Worm (Caenorhabditis elegans) whole organism, L4 larva: ENCODE results near the gene dhs-7.

Experiments used
- F10B5.3 ChIP-seq: sonication (generic microtip); optimal IDR thresholded peaks from 2 replicates; lab custom pipeline; 2016; ENCODE audit warnings: mild to moderate bottlenecking, missing genetic modification characterization, missing compliant biosample characterization
- F37D6.2 ChIP-seq: sonication (generic microtip); optimal IDR thresholded peaks from 2 replicates; lab custom pipeline; 2016; ENCODE audit warnings: mild to moderate bottlenecking, missing genetic modification characterization, missing compliant biosample characterization
- F44E2.7 ChIP-seq: fragments of 200-800 bp; sonication (Bioruptor generic); IDR thresholded peaks from 2 replicates; pipeline ENCODE4 v2.1.2; 2022; ENCODE audit warnings: missing genetic modification characterization, missing compliant biosample characterization
- F49E8.2 ChIP-seq: sonication (generic microtip); optimal IDR thresholded peaks from 2 replicates; lab custom pipeline; 2016; ENCODE audit warnings: missing compliant biosample characterization, mild to moderate bottlenecking, missing genetic modification characterization, borderline replicate concordance
- T26A8.4 ChIP-seq: fragments of 200-800 bp; sonication (Bioruptor generic); IDR thresholded peaks from 2 replicates; pipeline ENCODE4 v1.3.6; 2022; ENCODE audit warnings: missing genetic modification characterization, missing compliant biosample characterization
- Y75B8A.6 ChIP-seq: fragments of 200-800 bp; sonication (Bioruptor generic); IDR thresholded peaks from 2 replicates; pipeline ENCODE4 v1.3.6; 2022; ENCODE audit warnings: missing genetic modification reagents, missing genetic modification characterization, missing compliant biosample characterization
- aha-1 ChIP-seq: fragments of 150-350 bp; peaks from one replicate; lab custom pipeline; 2014; ENCODE audit warnings: missing biosample characterization, missing genetic modification characterization
- aly-2 ChIP-seq: sonication (generic microtip); optimal IDR thresholded peaks from 2 replicates; lab custom pipeline; 2018; ENCODE audit warnings: missing biosample characterization, missing genetic modification characterization
- attf-4 ChIP-seq: sonication (generic microtip); optimal IDR thresholded peaks from 3 replicates; lab custom pipeline; 2017; ENCODE audit warnings: missing biosample characterization, missing genetic modification characterization
- ceh-28 ChIP-seq: fragments of 150-350 bp; optimal IDR thresholded peaks from 2 replicates; lab custom pipeline; 2014; ENCODE audit warnings: missing biosample characterization, missing genetic modification reagents, missing genetic modification characterization
- ceh-32 ChIP-seq: sonication (generic microtip); optimal IDR thresholded peaks from 2 replicates; lab custom pipeline; 2016; ENCODE audit warnings: mild to moderate bottlenecking, missing genetic modification characterization, missing compliant biosample characterization; ENCODE audit not compliant: poor library complexity
- ceh-44 ChIP-seq: fragments of 200-800 bp; sonication (Bioruptor generic); IDR thresholded peaks from 2 replicates; pipeline ENCODE4 v1.3.6; 2022; ENCODE audit warnings: missing genetic modification reagents, missing genetic modification characterization, missing compliant biosample characterization
- ceh-62 ChIP-seq: sonication (generic microtip); optimal IDR thresholded peaks from 2 replicates; lab custom pipeline; 2017; ENCODE audit warnings: missing biosample characterization, missing genetic modification characterization
- ceh-82 ChIP-seq: sonication (generic microtip); optimal IDR thresholded peaks from 2 replicates; lab custom pipeline; 2017; ENCODE audit warnings: missing biosample characterization, missing genetic modification characterization
- ctbp-1 ChIP-seq: fragments of 200-800 bp; sonication (Bioruptor generic); IDR thresholded peaks from 2 replicates; pipeline ENCODE4 v1.3.6; 2022; ENCODE audit warnings: missing genetic modification reagents, missing genetic modification characterization, missing compliant biosample characterization
- daf-12 ChIP-seq: fragments of 150-350 bp; optimal IDR thresholded peaks from 2 replicates; lab custom pipeline; 2014; ENCODE audit warnings: missing biosample characterization, missing genetic modification reagents, missing genetic modification characterization
- daf-16 ChIP-seq, 3 experiments: sonication (generic microtip); optimal IDR thresholded peaks; 2 replicates each; lab custom pipeline; 2016 to 2017; ENCODE audit warnings: missing genetic modification characterization in 3 of 3, missing genetic modification reagents in 3 of 3, mild to moderate bottlenecking in 2 of 3, missing compliant biosample characterization in 2 of 3, missing biosample characterization in 1 of 3, moderate library complexity in 1 of 3
- dpl-1 ChIP-seq: fragments of 150-350 bp; optimal IDR thresholded peaks from 2 replicates; lab custom pipeline; 2014; ENCODE audit warnings: missing biosample characterization, missing genetic modification reagents, missing genetic modification characterization
- duxl-1 ChIP-seq: sonication (generic microtip); optimal IDR thresholded peaks from 2 replicates; lab custom pipeline; 2016; ENCODE audit warnings: mild to moderate bottlenecking, missing genetic modification characterization, moderate library complexity, missing compliant biosample characterization; ENCODE audit not compliant: poor library complexity
- dve-1 ChIP-seq: sonication (generic microtip); optimal IDR thresholded peaks from 2 replicates; lab custom pipeline; 2017; ENCODE audit warnings: antibody characterized with exemption, mild to moderate bottlenecking, missing genetic modification characterization, missing compliant biosample characterization; ENCODE audit not compliant: insufficient read depth
- fos-1 ChIP-seq: fragments of 150-350 bp; optimal IDR thresholded peaks from 2 replicates; lab custom pipeline; 2014; ENCODE audit warnings: missing biosample characterization, missing genetic modification characterization
- hlh-11 ChIP-seq: fragments of 200-800 bp; sonication (Bioruptor generic); optimal IDR thresholded peaks from 2 replicates; lab custom pipeline; 2018; ENCODE audit warnings: mild to moderate bottlenecking, missing genetic modification characterization, missing compliant biosample characterization
- hlh-30 ChIP-seq: sonication (generic microtip); optimal IDR thresholded peaks from 2 replicates; lab custom pipeline; 2017; ENCODE audit warnings: antibody characterized with exemption, mild to moderate bottlenecking, missing genetic modification characterization, missing compliant biosample characterization; ENCODE audit not compliant: insufficient read depth
- hmg-1.1 ChIP-seq: fragments of 200-800 bp; sonication (Bioruptor generic); IDR thresholded peaks from 2 replicates; pipeline ENCODE4 v1.3.6; 2022; ENCODE audit warnings: missing genetic modification reagents, missing genetic modification characterization, missing compliant biosample characterization
- jun-1 ChIP-seq: fragments of 150-350 bp; optimal IDR thresholded peaks from 2 replicates; lab custom pipeline; 2014; ENCODE audit warnings: missing biosample characterization, missing genetic modification reagents, missing genetic modification characterization
- lim-7 ChIP-seq: fragments of 200-800 bp; sonication (Bioruptor generic); IDR thresholded peaks from 2 replicates; pipeline ENCODE4 v1.3.6; 2022; ENCODE audit warnings: missing genetic modification characterization, missing compliant biosample characterization
- lin-1 ChIP-seq: fragments of 200-800 bp; sonication (Bioruptor generic); IDR thresholded peaks from 2 replicates; pipeline ENCODE4 v1.3.6; 2022; ENCODE audit warnings: missing genetic modification reagents, missing genetic modification characterization, missing compliant biosample characterization
- lin-13 ChIP-seq: fragments of 150-350 bp; optimal IDR thresholded peaks from 2 replicates; lab custom pipeline; 2014; ENCODE audit warnings: missing biosample characterization, missing genetic modification reagents, missing genetic modification characterization
- lin-15B ChIP-seq: fragments of 150-350 bp; sonication (generic microtip); optimal IDR thresholded peaks from 3 replicates; lab custom pipeline; 2014; ENCODE audit warnings: missing biosample characterization, missing genetic modification characterization
- lin-29 ChIP-seq: fragments of 200-800 bp; sonication (Bioruptor generic); IDR thresholded peaks from 2 replicates; pipeline ENCODE4 v1.3.6; 2022; ENCODE audit warnings: missing genetic modification reagents, missing genetic modification characterization, missing compliant biosample characterization
- lin-39 ChIP-seq: fragments of 150-350 bp; optimal IDR thresholded peaks from 2 replicates; lab custom pipeline; 2014; ENCODE audit warnings: missing biosample characterization, missing genetic modification reagents, missing genetic modification characterization
- lir-3 ChIP-seq: sonication (generic microtip); optimal IDR thresholded peaks from 2 replicates; lab custom pipeline; 2016; ENCODE audit warnings: mild to moderate bottlenecking, missing genetic modification characterization, missing compliant biosample characterization
- lsy-2 ChIP-seq, 2 experiments: fragments of 150-350 bp in 1 of 2; sonication (generic microtip) in 1 of 2; optimal IDR thresholded peaks; 2 replicates each; lab custom pipeline; 2014 to 2017; ENCODE audit warnings: missing biosample characterization in 2 of 2, missing genetic modification characterization in 2 of 2
- madf-9 ChIP-seq: fragments of 200-800 bp; sonication (Bioruptor generic); conservative IDR thresholded peaks from 2 replicates; pipeline ENCODE4 v1.3.6; 2022; ENCODE audit warnings: missing genetic modification reagents, missing genetic modification characterization, missing compliant biosample characterization
- mdt-29 ChIP-seq: fragments of 200-800 bp; sonication (Bioruptor generic); IDR thresholded peaks from 2 replicates; pipeline ENCODE4 v1.3.6; 2022; ENCODE audit warnings: missing genetic modification reagents, missing genetic modification characterization, missing compliant biosample characterization
- mep-1 ChIP-seq: fragments of 150-350 bp; sonication (generic microtip); optimal IDR thresholded peaks from 3 replicates; lab custom pipeline; 2014; ENCODE audit warnings: missing biosample characterization, missing genetic modification characterization
- mes-2 ChIP-seq: sonication (generic microtip); optimal IDR thresholded peaks from 2 replicates; lab custom pipeline; 2016; ENCODE audit warnings: missing genotype, mild to moderate bottlenecking, missing genetic modification characterization, missing compliant biosample characterization; ENCODE audit not compliant: poor library complexity, severe bottlenecking
- nhr-10 ChIP-seq: fragments of 150-350 bp; optimal IDR thresholded peaks from 2 replicates; lab custom pipeline; 2014; ENCODE audit warnings: missing biosample characterization, missing genetic modification characterization
- nhr-11 ChIP-seq: fragments of 150-350 bp; optimal IDR thresholded peaks from 2 replicates; lab custom pipeline; 2014; ENCODE audit warnings: missing biosample characterization, missing genetic modification characterization
- nhr-41 ChIP-seq: fragments of 200-800 bp; sonication (Bioruptor generic); IDR thresholded peaks from 2 replicates; pipeline ENCODE4 v1.3.6; 2022; ENCODE audit warnings: missing genetic modification reagents, missing genetic modification characterization, missing compliant biosample characterization
- nhr-42 ChIP-seq: fragments of 200-800 bp; sonication (Bioruptor generic); IDR thresholded peaks from 2 replicates; pipeline ENCODE4 v1.3.6; 2022; ENCODE audit warnings: missing genetic modification characterization, missing compliant biosample characterization
- nhr-48 ChIP-seq: sonication (generic microtip); optimal IDR thresholded peaks from 2 replicates; lab custom pipeline; 2016; ENCODE audit warnings: mild to moderate bottlenecking, missing genetic modification characterization, missing compliant biosample characterization
- rbr-2 ChIP-seq: sonication (generic microtip); optimal IDR thresholded peaks from 2 replicates; lab custom pipeline; 2016; ENCODE audit warnings: missing genotype, missing genetic modification characterization, missing compliant biosample characterization
- sdz-12 ChIP-seq: fragments of 200-800 bp; sonication (Bioruptor generic); optimal IDR thresholded peaks from 2 replicates; lab custom pipeline; 2018; ENCODE audit warnings: mild to moderate bottlenecking, missing genetic modification characterization, missing compliant biosample characterization
- snpc-1.2 ChIP-seq: fragments of 200-800 bp; sonication (Bioruptor generic); IDR thresholded peaks from 2 replicates; pipeline ENCODE4 v1.3.6; 2022; ENCODE audit warnings: missing genetic modification reagents, missing genetic modification characterization, missing compliant biosample characterization
- spr-3 ChIP-seq: fragments of 200-800 bp; sonication (Bioruptor generic); optimal IDR thresholded peaks from 2 replicates; lab custom pipeline; 2018; ENCODE audit warnings: mild to moderate bottlenecking, missing genetic modification characterization, missing compliant biosample characterization
- unc-130 ChIP-seq: sonication (generic microtip); optimal IDR thresholded peaks from 2 replicates; lab custom pipeline; 2016; ENCODE audit warnings: missing genetic modification reagents, missing genetic modification characterization, missing compliant biosample characterization
- unc-39 ChIP-seq: sonication (generic microtip); optimal IDR thresholded peaks from 2 replicates; lab custom pipeline; 2017; ENCODE audit warnings: missing biosample characterization, missing genetic modification characterization
- unc-62 ChIP-seq, 3 experiments: fragments of 150-350 bp in 1 of 3; sonication (generic microtip); optimal IDR thresholded peaks in 2 of 3; peaks in 1 of 3; 1 replicate in 1 of 3; 2 replicates in 2 of 3; lab custom pipeline; 2014 to 2017; ENCODE audit warnings: missing biosample characterization in 3 of 3, missing genetic modification characterization in 3 of 3, missing genetic modification reagents in 3 of 3, missing genotype in 1 of 3
- vab-7 ChIP-seq: fragments of 200-800 bp; sonication (Bioruptor generic); IDR thresholded peaks from 2 replicates; pipeline ENCODE4 v1.3.6; 2022; ENCODE audit warnings: missing genetic modification reagents, missing genetic modification characterization, missing compliant biosample characterization
- zfp-3 ChIP-seq: fragments of 200-800 bp; sonication (Bioruptor generic); conservative IDR thresholded peaks from 2 replicates; pipeline ENCODE4 v1.3.6; 2022; ENCODE audit warnings: missing genetic modification reagents, missing genetic modification characterization, missing compliant biosample characterization

Gene dhs-7

ce11 chrII:7182630-7183029 is 25.6 kb downstream of the dhs-7 start:
- TF ChIP-seq rbr-2: peak; percentile 21
- TF ChIP-seq F44E2.7 (GFP tag; lab: Robert Waterston, UW): no peak
- no peak for TF ChIP-seq jun-1 (tag; lab: Kevin White, UChicago)
- no peak for TF ChIP-seq T26A8.4
- no peak for TF ChIP-seq sdz-12
- no peak for TF ChIP-seq daf-12 (tag; lab: Kevin White, UChicago)
- TF ChIP-seq ceh-44 (GFP tag; lab: Robert Waterston, UW): no peak
- peak; percentile 32 for TF ChIP-seq nhr-11 (tag; lab: Kevin White, UChicago)
- TF ChIP-seq dpl-1 (GFP tag; lab: Kevin White, UChicago): no peak
- TF ChIP-seq unc-130 (GFP tag; lab: Kevin White, UChicago): no peak
- no peak for TF ChIP-seq duxl-1 (tag; lab: Kevin White, UChicago)
- TF ChIP-seq ctbp-1 (GFP tag; lab: Robert Waterston, UW): 0 out of 2 replicates have a peak, but pooled peaks have one; percentile 31
- no peak for TF ChIP-seq lin-13 (GFP tag; lab: Kevin White, UChicago)
- TF ChIP-seq F10B5.3 (tag; lab: Kevin White, UChicago): no peak
- no peak for TF ChIP-seq hmg-1.1 (GFP tag; lab: Robert Waterston, UW)
- no peak for TF ChIP-seq mes-2
- TF ChIP-seq F37D6.2 (tag; lab: Kevin White, UChicago): no peak
- no peak for TF ChIP-seq attf-4 (tag; lab: Kevin White, UChicago)
- no peak for TF ChIP-seq daf-16 (GFP tag; optimal IDR thresholded peaks at IDR 0.05; lab: Kevin White, UChicago)
- no peak for TF ChIP-seq daf-16 (tag; optimal IDR thresholded peaks at IDR 0.05; lab: Kevin White, UChicago)
- TF ChIP-seq nhr-48 (tag; lab: Kevin White, UChicago): no peak
- TF ChIP-seq lir-3 (tag; lab: Kevin White, UChicago): no peak
- TF ChIP-seq lin-29 (GFP tag; lab: Robert Waterston, UW): no peak
- no peak for TF ChIP-seq ceh-28
- TF ChIP-seq ceh-82 (tag; lab: Kevin White, UChicago): no peak
- TF ChIP-seq mep-1 (tag; lab: Kevin White, UChicago): peak; percentile 45
- no peak for TF ChIP-seq nhr-10 (tag; lab: Kevin White, UChicago)
- TF ChIP-seq ceh-32 (tag; lab: Kevin White, UChicago): no peak
- no peak for TF ChIP-seq lin-39 (tag; lab: Kevin White, UChicago)
- no peak for TF ChIP-seq lin-15B
- no peak for TF ChIP-seq vab-7 (GFP tag; lab: Robert Waterston, UW)
- peak; percentile 90 for TF ChIP-seq aha-1 (tag; lab: Kevin White, UChicago)
- TF ChIP-seq nhr-41 (GFP tag; lab: Robert Waterston, UW): no peak
- TF ChIP-seq unc-39: no peak
- peak; percentile 19 to 27 for TF ChIP-seq lsy-2 (tag; optimal IDR thresholded peaks at IDR 0.05; lab: Kevin White, UChicago)
- no peak for TF ChIP-seq snpc-1.2 (GFP tag; lab: Robert Waterston, UW)
- no peak for TF ChIP-seq hlh-11 (tag; lab: Kevin White, UChicago)
- no peak for TF ChIP-seq lin-1
- no peak for TF ChIP-seq aly-2
- TF ChIP-seq ceh-62 (tag; lab: Kevin White, UChicago): no peak
- no peak for TF ChIP-seq zfp-3
- TF ChIP-seq hlh-30: no peak
- no peak for TF ChIP-seq fos-1 (tag; lab: Kevin White, UChicago)
- no peak for TF ChIP-seq F49E8.2 (tag; lab: Kevin White, UChicago)
- no peak for TF ChIP-seq dve-1 (tag; lab: Kevin White, UChicago)
- no peak for TF ChIP-seq unc-62 (GFP tag; optimal IDR thresholded peaks at IDR 0.05 in 1 of 2; lab: Kevin White, UChicago)
- no peak for TF ChIP-seq unc-62 (tag; optimal IDR thresholded peaks at IDR 0.05; lab: Kevin White, UChicago)
- no peak for TF ChIP-seq nhr-42 (GFP tag; lab: Robert Waterston, UW)
- no peak for TF ChIP-seq madf-9 (GFP tag; lab: Robert Waterston, UW)
- no peak for TF ChIP-seq mdt-29 (GFP tag; lab: Robert Waterston, UW)
- no peak for TF ChIP-seq lim-7 (GFP tag; lab: Robert Waterston, UW)
- TF ChIP-seq Y75B8A.6 (GFP tag; lab: Robert Waterston, UW): no peak
- TF ChIP-seq spr-3: no peak
